Worm (Caenorhabditis elegans) whole organism, mixed stage, embryonic: Measurements from ENCODE around the gene popl-5.

Source experiments
- M03D4.4 ChIP-seq: sonication (generic microtip); optimal IDR thresholded peaks from 2 replicates; lab custom pipeline; 2017; ENCODE audit warnings: mild to moderate bottlenecking, missing genetic modification characterization, missing compliant biosample characterization
- bed-3 ChIP-seq: fragments of 200-800 bp; sonication (Bioruptor generic); optimal IDR thresholded peaks from 3 replicates; lab custom pipeline; 2018; ENCODE audit warnings: mild to moderate bottlenecking, missing genetic modification characterization, moderate library complexity, missing compliant biosample characterization
- blmp-1 ChIP-seq: fragments of 150-350 bp; optimal IDR thresholded peaks from 2 replicates; lab custom pipeline; 2014; ENCODE audit warnings: missing biosample characterization, missing genetic modification characterization
- ceh-39 ChIP-seq: fragments of 150-350 bp; optimal IDR thresholded peaks from 2 replicates; lab custom pipeline; 2014; ENCODE audit warnings: missing biosample characterization, missing genetic modification characterization
- ceh-43 ChIP-seq: fragments of 200-800 bp; sonication (Bioruptor generic); optimal IDR thresholded peaks from 2 replicates; lab custom pipeline; 2018; ENCODE audit warnings: mild to moderate bottlenecking, missing genetic modification characterization, moderate library complexity, missing compliant biosample characterization
- ceh-83 ChIP-seq: fragments of 200-800 bp; sonication (Bioruptor generic); optimal IDR thresholded peaks from 2 replicates; lab custom pipeline; 2018; ENCODE audit warnings: mild to moderate bottlenecking, missing genetic modification characterization, missing compliant biosample characterization
- ces-1 ChIP-seq: fragments of 150-350 bp; optimal IDR thresholded peaks from 2 replicates; lab custom pipeline; 2014; ENCODE audit warnings: missing biosample characterization, missing genetic modification reagents, missing genetic modification characterization
- cnd-1 ChIP-seq: fragments of 200-800 bp; sonication (Bioruptor generic); optimal IDR thresholded peaks from 2 replicates; lab custom pipeline; 2018; ENCODE audit warnings: mild to moderate bottlenecking, missing genetic modification characterization, missing compliant biosample characterization
- drap-1 ChIP-seq: fragments of 200-800 bp; sonication (Bioruptor generic); optimal IDR thresholded peaks from 3 replicates; lab custom pipeline; 2018; ENCODE audit warnings: mild to moderate bottlenecking, missing genetic modification characterization, missing compliant biosample characterization
- elt-1 ChIP-seq: sonication (generic microtip); optimal IDR thresholded peaks from 2 replicates; lab custom pipeline; 2017; ENCODE audit warnings: missing genetic modification characterization, mild to moderate bottlenecking, missing compliant biosample characterization, antibody characterized with exemption, moderate library complexity, borderline replicate concordance; ENCODE audit not compliant: insufficient read depth
- elt-3 ChIP-seq: fragments of 150-350 bp; optimal IDR thresholded peaks from 2 replicates; lab custom pipeline; 2014; ENCODE audit warnings: missing biosample characterization, missing genetic modification characterization
- flh-1 ChIP-seq: fragments of 200-800 bp; sonication (Bioruptor generic); optimal IDR thresholded peaks from 2 replicates; lab custom pipeline; 2018; ENCODE audit warnings: mild to moderate bottlenecking, missing genetic modification characterization, moderate library complexity, missing compliant biosample characterization
- hlh-1 ChIP-seq: fragments of 150-350 bp; optimal IDR thresholded peaks from 2 replicates; lab custom pipeline; 2014; ENCODE audit warnings: missing biosample characterization, missing genetic modification reagents, missing genetic modification characterization
- lin-13 ChIP-seq: fragments of 150-350 bp; optimal IDR thresholded peaks from 2 replicates; lab custom pipeline; 2014; ENCODE audit warnings: missing biosample characterization, missing genetic modification characterization
- lin-32 ChIP-seq: fragments of 200-800 bp; sonication (Bioruptor generic); optimal IDR thresholded peaks from 2 replicates; lab custom pipeline; 2018; ENCODE audit warnings: mild to moderate bottlenecking, missing genetic modification characterization, missing compliant biosample characterization
- lsy-2 ChIP-seq: fragments of 150-350 bp; optimal IDR thresholded peaks from 2 replicates; lab custom pipeline; 2014; ENCODE audit warnings: missing biosample characterization, missing genetic modification characterization
- mab-5 ChIP-seq: fragments of 150-350 bp; optimal IDR thresholded peaks from 2 replicates; lab custom pipeline; 2014; ENCODE audit warnings: missing biosample characterization, missing genetic modification characterization
- mep-1 ChIP-seq: fragments of 150-350 bp; optimal IDR thresholded peaks from 2 replicates; lab custom pipeline; 2017; ENCODE audit warnings: missing biosample characterization, missing genetic modification reagents, missing genetic modification characterization, inconsistent platforms
- mls-2 ChIP-seq: sonication (generic microtip); optimal IDR thresholded peaks from 2 replicates; lab custom pipeline; 2016; ENCODE audit warnings: mild to moderate bottlenecking, missing genetic modification characterization, moderate library complexity, missing compliant biosample characterization
- nhr-12 ChIP-seq: fragments of 150-350 bp; optimal IDR thresholded peaks from 2 replicates; lab custom pipeline; 2014; ENCODE audit warnings: missing biosample characterization, missing genetic modification characterization
- nhr-2 ChIP-seq: fragments of 150-350 bp; optimal IDR thresholded peaks from 2 replicates; lab custom pipeline; 2014; ENCODE audit warnings: missing biosample characterization, missing genetic modification characterization
- nhr-237 ChIP-seq: fragments of 150-350 bp; optimal IDR thresholded peaks from 2 replicates; lab custom pipeline; 2014; ENCODE audit warnings: missing biosample characterization, missing genetic modification characterization
- nhr-28 ChIP-seq: fragments of 150-350 bp; optimal IDR thresholded peaks from 2 replicates; lab custom pipeline; 2014; ENCODE audit warnings: missing biosample characterization, missing genetic modification characterization
- nhr-76 ChIP-seq: sonication (generic microtip); optimal IDR thresholded peaks from 2 replicates; lab custom pipeline; 2017; ENCODE audit warnings: missing biosample characterization, missing genetic modification characterization
- pha-4 ChIP-seq: fragments of 150-350 bp; optimal IDR thresholded peaks from 2 replicates; lab custom pipeline; 2018; ENCODE audit warnings: missing biosample characterization, missing genetic modification reagents, missing genetic modification characterization
- sem-2 ChIP-seq: fragments of 200-800 bp; sonication (Bioruptor generic); optimal IDR thresholded peaks from 2 replicates; lab custom pipeline; 2018; ENCODE audit warnings: mild to moderate bottlenecking, missing genetic modification characterization, missing compliant biosample characterization
- snpc-4 ChIP-seq: fragments of 150-350 bp; optimal IDR thresholded peaks from 2 replicates; lab custom pipeline; 2014; ENCODE audit warnings: missing biosample characterization, missing genetic modification characterization
- sptf-1 ChIP-seq: sonication (generic microtip); optimal IDR thresholded peaks from 2 replicates; lab custom pipeline; 2017; ENCODE audit warnings: mild to moderate bottlenecking, missing genetic modification characterization, moderate library complexity, missing compliant biosample characterization
- tbx-8 ChIP-seq: fragments of 200-800 bp; sonication (Bioruptor generic); optimal IDR thresholded peaks from 2 replicates; lab custom pipeline; 2018; ENCODE audit warnings: mild to moderate bottlenecking, missing genetic modification characterization, moderate library complexity, missing compliant biosample characterization
- unc-120 ChIP-seq: sonication (generic microtip); optimal IDR thresholded peaks from 2 replicates; lab custom pipeline; 2017; ENCODE audit warnings: missing genetic modification characterization, missing compliant biosample characterization; ENCODE audit not compliant: poor library complexity, severe bottlenecking
- unc-39 ChIP-seq: fragments of 150-350 bp; optimal IDR thresholded peaks from 2 replicates; lab custom pipeline; 2014; ENCODE audit warnings: missing biosample characterization, missing genetic modification characterization
- unc-62 ChIP-seq: fragments of 150-350 bp; optimal IDR thresholded peaks from 2 replicates; lab custom pipeline; 2014; ENCODE audit warnings: missing biosample characterization, missing genetic modification reagents, missing genetic modification characterization
- zip-8 ChIP-seq: fragments of 150-350 bp; optimal IDR thresholded peaks from 2 replicates; lab custom pipeline; 2014; ENCODE audit warnings: missing biosample characterization, missing genetic modification characterization
- ztf-11 ChIP-seq: fragments of 150-350 bp; optimal IDR thresholded peaks from 2 replicates; lab custom pipeline; 2014; ENCODE audit warnings: missing biosample characterization, missing genetic modification characterization

The popl-5 gene

ce11 chrIII:11496496-11496895, 9.4 kb upstream of the popl-5 start, which contains the start of gene Y66D12A.24:
Gene Y66D12A.24 (plus strand): TSS chrIII:11496865.
- TF ChIP-seq blmp-1 (tag; lab: Kevin White, UChicago), result no peak
- no peak for TF ChIP-seq snpc-4
- TF ChIP-seq ztf-11 (tag; lab: Kevin White, UChicago), result no peak
- no peak for TF ChIP-seq drap-1 (GFP tag; lab: Kevin White, UChicago)
- no peak for TF ChIP-seq unc-62 (GFP tag; lab: Kevin White, UChicago)
- TF ChIP-seq nhr-28 (tag; lab: Kevin White, UChicago), result no peak
- TF ChIP-seq cnd-1 (tag; lab: Kevin White, UChicago), result no peak
- TF ChIP-seq hlh-1 (tag; lab: Kevin White, UChicago), result no peak
- no peak for TF ChIP-seq nhr-76 (tag; lab: Kevin White, UChicago)
- TF ChIP-seq flh-1 (GFP tag; lab: Kevin White, UChicago), result no peak
- no peak for TF ChIP-seq nhr-2 (tag; lab: Kevin White, UChicago)
- TF ChIP-seq ceh-43 (GFP tag; lab: Kevin White, UChicago), result no peak
- TF ChIP-seq unc-120, result no peak
- TF ChIP-seq M03D4.4 (tag; lab: Kevin White, UChicago), result no peak
- TF ChIP-seq tbx-8 (GFP tag; lab: Kevin White, UChicago), result no peak
- TF ChIP-seq sptf-1 (tag; lab: Kevin White, UChicago), result no peak

ce11 chrIII:11492489-11492888, 5.3 kb upstream of the popl-5 start:
- TF ChIP-seq mep-1 (tag; lab: Kevin White, UChicago) (no peak), nhr-12 (no peak), ceh-39 (tag; lab: Kevin White, UChicago) (no peak), unc-120 (no peak), unc-39 (tag; lab: Kevin White, UChicago) (no peak), ceh-83 (GFP tag; lab: Kevin White, UChicago) (no peak), zip-8 (no peak), ces-1 (no peak), elt-3 (tag; lab: Kevin White, UChicago) (no peak), mls-2 (tag; lab: Kevin White, UChicago) (no peak)

- TF ChIP-seq zip-8 (no peak), nhr-28 (tag; lab: Kevin White, UChicago) (no peak), elt-1 (tag; lab: Kevin White, UChicago) (no peak), sem-2 (no peak), nhr-237 (tag; lab: Kevin White, UChicago) (no peak), blmp-1 (tag; lab: Kevin White, UChicago) (no peak), tbx-8 (GFP tag; lab: Kevin White, UChicago) (no peak), lin-13 (tag; lab: Kevin White, UChicago) (no peak), bed-3 (GFP tag; lab: Kevin White, UChicago) (no peak), lsy-2 (no peak), nhr-12 (no peak), mep-1 (tag; lab: Kevin White, UChicago) (no peak), nhr-76 (tag; lab: Kevin White, UChicago) (no peak), lin-32 (GFP tag; lab: Kevin White, UChicago) (no peak)
These were observed 3.1 kb upstream of the popl-5 start for ce11 chrIII:11490221-11490620.

ce11 chrIII:11489601-11490000, 2.5 kb upstream of the popl-5 start:
- TF ChIP-seq mls-2 (tag; lab: Kevin White, UChicago) (no peak), hlh-1 (tag; lab: Kevin White, UChicago) (no peak), lin-32 (GFP tag; lab: Kevin White, UChicago) (no peak), nhr-2 (tag; lab: Kevin White, UChicago) (no peak), nhr-76 (tag; lab: Kevin White, UChicago) (no peak), ceh-83 (GFP tag; lab: Kevin White, UChicago) (no peak), unc-62 (GFP tag; lab: Kevin White, UChicago) (no peak), pha-4 (no peak), ceh-43 (GFP tag; lab: Kevin White, UChicago) (no peak), flh-1 (GFP tag; lab: Kevin White, UChicago) (no peak), M03D4.4 (tag; lab: Kevin White, UChicago) (no peak), snpc-4 (no peak), mab-5 (no peak), cnd-1 (tag; lab: Kevin White, UChicago) (no peak), bed-3 (GFP tag; lab: Kevin White, UChicago) (no peak), elt-3 (tag; lab: Kevin White, UChicago) (no peak), ceh-39 (tag; lab: Kevin White, UChicago) (no peak)
- TF ChIP-seq, all 35 proteins: peak for 0
